Fruit fly (Drosophila melanogaster) whole organism, prepupa: ENCODE results near the gene CG31751.

Experiments
- CG10669 ChIP-seq: fragments of 200-800 bp; sonication (Bioruptor generic); optimal IDR thresholded peaks from 3 replicates; lab custom pipeline; 2018; ENCODE audit warnings: missing biosample characterization, mild to moderate bottlenecking, missing genetic modification characterization, moderate library complexity
- CG11294 ChIP-seq: fragments of 200-800 bp; sonication (Bioruptor generic); IDR thresholded peaks from 2 replicates; pipeline ENCODE4 v1.3.6; 2022; ENCODE audit warnings: missing biosample characterization, missing genetic modification characterization
- CG11902 ChIP-seq: fragments of 200-800 bp; sonication (Bioruptor generic); optimal IDR thresholded peaks from 3 replicates; lab custom pipeline; 2016; ENCODE audit warnings: missing biosample characterization, missing genetic modification characterization
- CG15336 ChIP-seq: fragments of 200-800 bp; sonication (Bioruptor generic); IDR thresholded peaks from 2 replicates; pipeline ENCODE4 v1.3.6; 2022; ENCODE audit warnings: missing biosample characterization, missing genetic modification characterization
- CG1621 ChIP-seq: fragments of 200-800 bp; sonication (Bioruptor generic); optimal IDR thresholded peaks from 3 replicates; lab custom pipeline; 2018; ENCODE audit warnings: missing biosample characterization, mild to moderate bottlenecking, missing genetic modification characterization
- CG16779 ChIP-seq: fragments of 200-800 bp; sonication (Bioruptor generic); optimal IDR thresholded peaks from 3 replicates; lab custom pipeline; 2017; ENCODE audit warnings: missing biosample characterization, mild to moderate bottlenecking, missing genetic modification characterization
- CG3032 ChIP-seq: fragments of 200-800 bp; optimal IDR thresholded peaks from 2 replicates; lab custom pipeline; 2019; ENCODE audit warnings: missing biosample characterization, mild to moderate bottlenecking, missing genetic modification characterization, moderate library complexity
- CG31627 ChIP-seq: fragments of 200-800 bp; sonication (Bioruptor generic); optimal IDR thresholded peaks from 3 replicates; lab custom pipeline; 2016; ENCODE audit warnings: missing biosample characterization, missing genetic modification characterization
- CG32006 ChIP-seq: fragments of 200-800 bp; sonication (Bioruptor generic); optimal IDR thresholded peaks from 3 replicates; lab custom pipeline; 2017; ENCODE audit warnings: missing biosample characterization, mild to moderate bottlenecking, missing genetic modification characterization
- CG34406 ChIP-seq: fragments of 200-800 bp; sonication (Bioruptor generic); optimal IDR thresholded peaks from 3 replicates; lab custom pipeline; 2016; ENCODE audit warnings: missing biosample characterization, missing genetic modification characterization
- CG3919 ChIP-seq: fragments of 200-800 bp; sonication (Bioruptor generic); optimal IDR thresholded peaks from 3 replicates; lab custom pipeline; 2016; ENCODE audit warnings: missing biosample characterization, missing genetic modification characterization
- CG4318 ChIP-seq: fragments of 200-800 bp; sonication (Bioruptor generic); optimal IDR thresholded peaks from 3 replicates; lab custom pipeline; 2017; ENCODE audit warnings: missing biosample characterization, mild to moderate bottlenecking, missing genetic modification characterization
- CG6163 ChIP-seq: fragments of 200-800 bp; sonication (Bioruptor generic); IDR thresholded peaks from 3 replicates; pipeline ENCODE4 v1.3.6; 2022; ENCODE audit warnings: missing biosample characterization, missing genetic modification characterization
- CG6276 ChIP-seq: fragments of 200-800 bp; sonication (Bioruptor generic); optimal IDR thresholded peaks from 2 replicates; lab custom pipeline; 2017; ENCODE audit warnings: missing biosample characterization, mild to moderate bottlenecking, missing genetic modification characterization
- CG6854 ChIP-seq: fragments of 200-800 bp; sonication (Bioruptor generic); optimal IDR thresholded peaks from 2 replicates; lab custom pipeline; 2017; ENCODE audit warnings: missing biosample characterization, mild to moderate bottlenecking, missing genetic modification characterization
- CG8119 ChIP-seq: fragments of 200-800 bp; sonication (Bioruptor generic); IDR thresholded peaks from 3 replicates; pipeline ENCODE4 v1.3.6; 2022; ENCODE audit warnings: missing biosample characterization, missing genetic modification characterization
- CG8319 ChIP-seq: fragments of 200-800 bp; sonication (Bioruptor generic); optimal IDR thresholded peaks from 3 replicates; lab custom pipeline; 2016; ENCODE audit warnings: missing biosample characterization, missing genetic modification characterization
- CG8632 ChIP-seq: fragments of 200-800 bp; sonication (Bioruptor generic); optimal IDR thresholded peaks from 3 replicates; lab custom pipeline; 2016; ENCODE audit warnings: missing biosample characterization, missing genetic modification characterization
- Eip75B ChIP-seq: fragments of 200-800 bp; sonication (Bioruptor generic); optimal IDR thresholded peaks from 3 replicates; lab custom pipeline; 2016; ENCODE audit warnings: missing biosample characterization, missing genetic modification characterization
- Eip78C ChIP-seq: fragments of 200-800 bp; sonication (Bioruptor generic); peaks from one replicate; lab custom pipeline; 2016; ENCODE audit warnings: missing biosample characterization, missing genetic modification characterization
- Eip93F ChIP-seq: fragments of 200-800 bp; sonication (Bioruptor generic); optimal IDR thresholded peaks from 2 replicates; lab custom pipeline; 2016; ENCODE audit warnings: missing biosample characterization, mild to moderate bottlenecking, missing genetic modification characterization
- Ets96B ChIP-seq: fragments of 200-800 bp; optimal IDR thresholded peaks from 2 replicates; lab custom pipeline; 2019; ENCODE audit warnings: missing biosample characterization, mild to moderate bottlenecking, missing genetic modification characterization, moderate library complexity
- Gug ChIP-seq: fragments of 200-800 bp; sonication (Bioruptor generic); IDR thresholded peaks from 2 replicates; pipeline ENCODE4 v1.3.6; 2022; ENCODE audit warnings: missing biosample characterization, missing genetic modification characterization
- Hr39 ChIP-seq: fragments of 200-800 bp; sonication (Bioruptor generic); optimal IDR thresholded peaks from 2 replicates; lab custom pipeline; 2016; ENCODE audit warnings: missing biosample characterization, missing genetic modification characterization
- Hr4 ChIP-seq: fragments of 200-800 bp; sonication (Bioruptor generic); optimal IDR thresholded peaks from 3 replicates; lab custom pipeline; 2016; ENCODE audit warnings: missing biosample characterization, missing genetic modification characterization
- Met ChIP-seq: fragments of 200-800 bp; sonication (Bioruptor generic); optimal IDR thresholded peaks from 3 replicates; lab custom pipeline; 2016; ENCODE audit warnings: missing biosample characterization, missing genetic modification characterization
- OdsH ChIP-seq: fragments of 200-800 bp; sonication (Bioruptor generic); optimal IDR thresholded peaks from 3 replicates; lab custom pipeline; 2016; ENCODE audit warnings: missing biosample characterization, missing genetic modification characterization
- Smox ChIP-seq: fragments of 200-800 bp; sonication (Bioruptor generic); optimal IDR thresholded peaks from 3 replicates; lab custom pipeline; 2016; ENCODE audit warnings: missing biosample characterization, missing genetic modification characterization
- Sox102F ChIP-seq: fragments of 200-800 bp; sonication (Bioruptor generic); optimal IDR thresholded peaks from 2 replicates; lab custom pipeline; 2016; ENCODE audit warnings: missing biosample characterization, mild to moderate bottlenecking, missing genetic modification characterization
- Sox14 ChIP-seq: fragments of 200-800 bp; sonication (Bioruptor generic); optimal IDR thresholded peaks from 3 replicates; lab custom pipeline; 2016; ENCODE audit warnings: missing biosample characterization, missing genetic modification characterization
- Sox15 ChIP-seq: fragments of 200-800 bp; sonication (Bioruptor generic); optimal IDR thresholded peaks from 3 replicates; lab custom pipeline; 2016; ENCODE audit warnings: missing biosample characterization, missing genetic modification characterization
- achi ChIP-seq: fragments of 200-800 bp; sonication (Bioruptor generic); optimal IDR thresholded peaks from 3 replicates; lab custom pipeline; 2016; ENCODE audit warnings: missing biosample characterization, missing genetic modification characterization
- acj6 ChIP-seq: fragments of 200-800 bp; sonication (Bioruptor generic); optimal IDR thresholded peaks from 3 replicates; lab custom pipeline; 2016; ENCODE audit warnings: missing biosample characterization, missing genetic modification characterization
- cyc ChIP-seq: fragments of 200-800 bp; sonication (Bioruptor generic); optimal IDR thresholded peaks from 3 replicates; lab custom pipeline; 2016; ENCODE audit warnings: missing biosample characterization, missing genetic modification characterization
- dac ChIP-seq: fragments of 200-800 bp; sonication (Bioruptor generic); optimal IDR thresholded peaks from 2 replicates; lab custom pipeline; 2017; ENCODE audit warnings: missing biosample characterization, mild to moderate bottlenecking, missing genetic modification characterization
- eg ChIP-seq: fragments of 200-800 bp; sonication (Bioruptor generic); IDR thresholded peaks from 3 replicates; pipeline ENCODE4 v1.3.6; 2022; ENCODE audit warnings: missing biosample characterization, missing genetic modification characterization
- fd59A ChIP-seq: fragments of 200-800 bp; sonication (Bioruptor generic); optimal IDR thresholded peaks from 2 replicates; lab custom pipeline; 2017; ENCODE audit warnings: missing biosample characterization, mild to moderate bottlenecking, missing genetic modification characterization, missing genetic modification reagents
- fd85E ChIP-seq: fragments of 200-800 bp; sonication (Bioruptor generic); optimal IDR thresholded peaks from 3 replicates; lab custom pipeline; 2016; ENCODE audit warnings: missing biosample characterization, missing genetic modification characterization
- fkh ChIP-seq: fragments of 200-800 bp; sonication (Bioruptor generic); optimal IDR thresholded peaks from 3 replicates; lab custom pipeline; 2017; ENCODE audit warnings: missing biosample characterization, mild to moderate bottlenecking, missing genetic modification characterization, moderate library complexity
- lz ChIP-seq: fragments of 200-800 bp; sonication (Bioruptor generic); optimal IDR thresholded peaks from 3 replicates; lab custom pipeline; 2016; ENCODE audit warnings: missing biosample characterization, missing genetic modification characterization
- net ChIP-seq: fragments of 200-800 bp; sonication (Bioruptor generic); optimal IDR thresholded peaks from 3 replicates; lab custom pipeline; 2016; ENCODE audit warnings: missing biosample characterization, missing genetic modification characterization
- pdm3 ChIP-seq: fragments of 200-800 bp; sonication (Bioruptor generic); optimal IDR thresholded peaks from 3 replicates; lab custom pipeline; 2016; ENCODE audit warnings: missing biosample characterization, missing genetic modification characterization
- salr ChIP-seq, 2 experiments: fragments of 200-800 bp; sonication (Bioruptor generic); optimal IDR thresholded peaks; 3 replicates each; lab custom pipeline; 2016 to 2018; ENCODE audit warnings: missing biosample characterization in 2 of 2, missing genetic modification characterization in 2 of 2, mild to moderate bottlenecking in 1 of 2
- ss ChIP-seq, 2 experiments: fragments of 200-800 bp; sonication (Bioruptor generic); optimal IDR thresholded peaks; 2 replicates in 1 of 2; 3 replicates in 1 of 2; lab custom pipeline; 2017 to 2018; ENCODE audit warnings: mild to moderate bottlenecking in 2 of 2, missing biosample characterization in 2 of 2, missing genetic modification characterization in 2 of 2, moderate library complexity in 1 of 2
- svp ChIP-seq: fragments of 200-800 bp; sonication (Bioruptor generic); peaks from one replicate; lab custom pipeline; 2016; ENCODE audit warnings: missing biosample characterization, missing genetic modification characterization
- topi ChIP-seq: fragments of 200-800 bp; sonication (Bioruptor generic); optimal IDR thresholded peaks from 3 replicates; lab custom pipeline; 2016; ENCODE audit warnings: missing biosample characterization, missing genetic modification characterization
- vri ChIP-seq: fragments of 200-800 bp; sonication (Bioruptor generic); optimal IDR thresholded peaks from 3 replicates; lab custom pipeline; 2016; ENCODE audit warnings: missing biosample characterization, mild to moderate bottlenecking, missing genetic modification characterization

CG31751 gene

dm6 chr2L:18719583-18719982, 42.6 kb downstream of the CG31751 start (continued):
- no peak for TF ChIP-seq fkh (GFP tag; lab: Kevin White, UChicago)
- TF ChIP-seq Eip75B (GFP tag; lab: Kevin White, UChicago), result no peak
- no peak for TF ChIP-seq net (GFP tag; lab: Kevin White, UChicago)
- TF ChIP-seq CG31627 (GFP tag; lab: Kevin White, UChicago), result no peak
- TF ChIP-seq CG6163 (GFP tag; lab: Robert Waterston, UW), result no peak
- TF ChIP-seq CG6854, result no peak
- no peak for TF ChIP-seq pdm3
- TF ChIP-seq ss (GFP tag; optimal IDR thresholded peaks at IDR 0.05; lab: Kevin White, UChicago), result no peak
- TF ChIP-seq CG11902 (GFP tag; lab: Kevin White, UChicago), result no peak
- TF ChIP-seq CG8319, result no peak
- no peak for TF ChIP-seq lz (GFP tag; lab: Kevin White, UChicago)

- TF ChIP-seq svp (GFP tag; lab: Kevin White, UChicago), result no peak
- TF ChIP-seq fkh (GFP tag; lab: Kevin White, UChicago), result no peak
- peak; percentile 87 for TF ChIP-seq Hr4
- TF ChIP-seq achi (GFP tag; lab: Kevin White, UChicago), result peak; percentile 34
- TF ChIP-seq eg (GFP tag; lab: Robert Waterston, UW), result peak; percentile 75; the same call in 2 of the 3 replicates
- no peak for TF ChIP-seq net (GFP tag; lab: Kevin White, UChicago)
- TF ChIP-seq Met, result no peak
- TF ChIP-seq fd59A (GFP tag; lab: Kevin White, UChicago), result no peak
- TF ChIP-seq Eip75B (GFP tag; lab: Kevin White, UChicago), result no peak
- no peak for TF ChIP-seq vri (GFP tag; lab: Kevin White, UChicago)
- peak in 1 of 2 experiments; percentile 22 for TF ChIP-seq salr (GFP tag; optimal IDR thresholded peaks at IDR 0.05; lab: Kevin White, UChicago)
- peak; percentile 79 for TF ChIP-seq Eip78C (GFP tag; lab: Kevin White, UChicago)
- TF ChIP-seq dac (GFP tag; lab: Kevin White, UChicago), result peak; percentile 59
- peak; percentile 10 for TF ChIP-seq Ets96B (tag; lab: Kevin White, UChicago)
- no peak for TF ChIP-seq CG3032 (tag; lab: Kevin White, UChicago)
- TF ChIP-seq CG16779 (tag; lab: Kevin White, UChicago), result peak; percentile 19
- peak; percentile 50 for TF ChIP-seq CG6276
- no peak for TF ChIP-seq Sox102F (GFP tag; lab: Kevin White, UChicago)
- no peak for TF ChIP-seq CG8632 (GFP tag; lab: Kevin White, UChicago)
- TF ChIP-seq lz (GFP tag; lab: Kevin White, UChicago), result no peak
- TF ChIP-seq Sox14 (GFP tag; lab: Kevin White, UChicago), result no peak
- no peak for TF ChIP-seq CG10669 (GFP tag; lab: Kevin White, UChicago)
- peak; percentile 74 for TF ChIP-seq CG15336 (GFP tag; lab: Robert Waterston, UW)
- no peak for TF ChIP-seq CG1621 (tag; lab: Kevin White, UChicago)
- no peak for TF ChIP-seq fd85E
- no peak for TF ChIP-seq Eip93F (GFP tag; lab: Kevin White, UChicago)
- peak; percentile 74 for TF ChIP-seq CG8119 (GFP tag; lab: Robert Waterston, UW)
- peak; percentile 0 for TF ChIP-seq acj6 (GFP tag; lab: Kevin White, UChicago)
- TF ChIP-seq Smox (GFP tag; lab: Kevin White, UChicago), result no peak
- no peak for TF ChIP-seq topi (GFP tag; lab: Kevin White, UChicago)
- peak; percentile 61 for TF ChIP-seq CG4318
- TF ChIP-seq Hr39 (GFP tag; lab: Kevin White, UChicago), result no peak
- no peak for TF ChIP-seq Sox15 (GFP tag; lab: Kevin White, UChicago)
- no peak for TF ChIP-seq CG34406 (GFP tag; lab: Kevin White, UChicago)
- TF ChIP-seq CG6163 (GFP tag; lab: Robert Waterston, UW), result peak; percentile 76
- no peak for TF ChIP-seq cyc (GFP tag; lab: Kevin White, UChicago)
- TF ChIP-seq CG11294 (GFP tag; lab: Robert Waterston, UW), result peak; percentile 16; the same call in 1 of the 2 replicates
- TF ChIP-seq OdsH (GFP tag; lab: Kevin White, UChicago), result peak; percentile 17
- peak; percentile 22 for TF ChIP-seq CG3919
- TF ChIP-seq Gug (GFP tag; lab: Robert Waterston, UW), result peak; percentile 61
- TF ChIP-seq pdm3, result peak; percentile 20
- no peak for TF ChIP-seq CG31627 (GFP tag; lab: Kevin White, UChicago)
- peak; percentile 70 for TF ChIP-seq CG32006 (GFP tag; lab: Kevin White, UChicago)
These were observed 47.8 kb downstream of the CG31751 start for dm6 chr2L:18724842-18725241.
